Fruit fly (Drosophila melanogaster): ENCODE data around the gene CG13895.

DNA sequence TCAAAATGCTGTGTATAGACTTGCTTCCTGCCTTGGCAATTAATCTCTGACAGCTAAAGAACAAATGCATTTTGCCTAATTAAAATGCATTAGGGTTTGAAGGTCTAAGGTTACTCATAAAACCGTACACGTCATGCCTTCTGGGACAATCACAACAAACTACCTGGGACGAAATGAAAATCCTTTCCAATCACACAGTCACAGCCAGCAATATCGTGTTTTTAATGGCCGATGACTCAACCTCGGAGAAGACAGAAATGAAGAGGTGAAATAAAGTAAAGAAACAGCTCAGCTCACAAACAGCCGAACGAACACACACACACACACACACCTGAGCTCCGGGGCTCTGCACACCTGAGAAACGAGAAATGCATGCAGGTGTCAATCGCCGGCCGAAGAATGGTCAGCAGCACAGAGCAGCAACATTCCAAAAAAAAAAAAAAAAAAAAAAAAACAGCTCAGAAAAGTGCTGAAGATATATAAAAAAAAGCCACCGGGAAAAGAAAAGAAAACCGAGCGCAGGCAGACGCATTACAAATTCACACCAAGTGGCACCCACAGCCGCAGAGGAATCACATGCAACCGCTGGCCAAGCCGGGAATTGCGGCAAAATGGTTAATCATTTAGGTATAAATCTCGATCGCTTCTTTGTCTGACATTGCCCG lies 24.4 kb upstream of the CG13895 start:
- no peak for TF ChIP-seq lz (GFP tag; optimal IDR thresholded peaks at IDR 0.05)
- TF ChIP-seq Blimp-1 (GFP tag; optimal IDR thresholded peaks at IDR 0.05): no peak
- no peak for TF ChIP-seq fd59A (GFP tag; optimal IDR thresholded peaks at IDR 0.05)
- no peak for TF ChIP-seq Hr4 (GFP tag; optimal IDR thresholded peaks at IDR 0.05)
- TF ChIP-seq CG6276 (GFP tag; optimal IDR thresholded peaks at IDR 0.05): no peak
- TF ChIP-seq cyc (GFP tag; optimal IDR thresholded peaks at IDR 0.05): no peak
- no peak for TF ChIP-seq Gug (GFP tag; IDR thresholded peaks at IDR 0.05)
- no peak for TF ChIP-seq Hr39 (GFP tag; optimal IDR thresholded peaks at IDR 0.05)
